Worm (Caenorhabditis elegans) whole organism, early embryonic: ENCODE results near the gene K09C4.9.

Experiments
- F13C5.2 ChIP-seq: sonication (generic microtip); optimal IDR thresholded peaks from 2 replicates; lab custom pipeline; 2017; ENCODE audit warnings: mild to moderate bottlenecking, missing genetic modification characterization, inconsistent platforms, missing compliant biosample characterization
- aly-1 ChIP-seq: sonication (generic microtip); optimal IDR thresholded peaks from 2 replicates; lab custom pipeline; 2016; ENCODE audit warnings: missing genetic modification characterization, missing compliant biosample characterization
- ama-1 ChIP-seq: fragments of 150-350 bp; optimal IDR thresholded peaks from 2 replicates; lab custom pipeline; 2014
- flt-1 ChIP-seq: fragments of 200-800 bp; sonication (Bioruptor generic); IDR thresholded peaks from 2 replicates; pipeline ENCODE4 v1.3.6; 2022; ENCODE audit warnings: missing genetic modification characterization, missing compliant biosample characterization
- sea-1 ChIP-seq: fragments of 200-800 bp; sonication (Bioruptor generic); conservative IDR thresholded peaks from 2 replicates; pipeline ENCODE4 v1.3.6; 2022; ENCODE audit warnings: missing genetic modification characterization, missing compliant biosample characterization

DNA sequence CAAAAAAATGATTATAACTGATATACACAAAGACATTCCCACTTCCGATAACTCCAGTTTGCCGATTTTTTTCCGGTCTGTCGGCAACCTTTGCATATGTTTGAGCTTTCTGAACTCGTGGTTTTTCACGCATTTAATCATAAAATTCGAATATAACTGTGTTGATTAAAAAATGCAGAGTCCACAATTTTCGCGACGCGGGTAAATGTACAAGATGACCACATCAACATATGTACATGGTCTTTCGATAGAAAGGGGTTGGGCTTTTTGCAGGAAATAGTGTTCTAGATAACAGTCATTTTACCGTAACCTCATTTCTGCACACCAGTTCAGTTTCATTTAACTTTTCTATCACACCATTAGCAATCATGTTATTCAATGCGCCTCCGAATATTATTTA, 10.7 kb upstream of the K09C4.9 start, which contains the start of gene K09C4.5:
- TF ChIP-seq flt-1 (GFP tag; lab: Robert Waterston, UW) (no peak), aly-1 (no peak), sea-1 (no peak), F13C5.2 (tag; lab: Kevin White, UChicago) (no peak), ama-1 (lab: Kevin White, UChicago) (no peak)
